Worm (Caenorhabditis elegans) whole organism, L3 larva: ENCODE results near the gene msp-81.

ENCODE experiments used
- ZK546.5 ChIP-seq: sonication (generic microtip); optimal IDR thresholded peaks from 2 replicates; lab custom pipeline; 2017; ENCODE audit warnings: missing biosample characterization, missing genetic modification characterization
- jun-1 ChIP-seq: fragments of 150-350 bp; optimal IDR thresholded peaks from 2 replicates; lab custom pipeline; 2014; ENCODE audit warnings: missing biosample characterization, missing genetic modification reagents, missing genetic modification characterization
- mdl-1 ChIP-seq: fragments of 150-350 bp; optimal IDR thresholded peaks from 2 replicates; lab custom pipeline; 2014; ENCODE audit warnings: missing biosample characterization, missing genetic modification characterization
- nhr-12 ChIP-seq: fragments of 150-350 bp; optimal IDR thresholded peaks from 2 replicates; lab custom pipeline; 2014; ENCODE audit warnings: missing biosample characterization, missing genetic modification characterization
- nhr-237 ChIP-seq: fragments of 150-350 bp; optimal IDR thresholded peaks from 2 replicates; lab custom pipeline; 2014; ENCODE audit warnings: missing biosample characterization, missing genetic modification characterization
- skn-1 ChIP-seq: fragments of 150-350 bp; optimal IDR thresholded peaks from 2 replicates; lab custom pipeline; 2014; ENCODE audit warnings: missing biosample characterization, missing genetic modification characterization

DNA sequence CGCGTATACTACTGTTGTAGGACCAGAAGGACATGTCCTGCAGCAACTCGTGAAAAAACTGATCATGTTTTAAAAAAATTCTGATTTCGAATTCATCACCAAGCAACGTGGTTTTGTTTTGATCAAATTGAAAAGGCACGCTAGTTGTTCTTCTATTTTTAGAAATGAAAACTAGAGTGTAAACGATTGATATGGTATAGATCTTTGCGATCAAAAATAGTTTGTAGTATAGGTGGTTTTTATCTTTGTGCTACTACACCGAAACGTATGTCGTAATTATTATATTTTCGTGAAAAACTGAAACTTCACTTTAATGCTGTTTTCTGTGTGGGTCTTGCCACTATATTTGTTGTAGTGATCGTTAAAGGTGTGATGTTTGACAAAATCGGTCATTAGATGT is 30.6 kb upstream of the msp-81 start:
- no peak for TF ChIP-seq mdl-1 (tag; lab: Kevin White, UChicago)
- no peak for TF ChIP-seq skn-1 (tag; lab: Kevin White, UChicago)
- no peak for TF ChIP-seq nhr-237 (tag; lab: Kevin White, UChicago)
- TF ChIP-seq jun-1 (tag; lab: Kevin White, UChicago): no peak
- TF ChIP-seq nhr-12 (tag; lab: Kevin White, UChicago): no peak
- no peak for TF ChIP-seq ZK546.5 (tag; lab: Kevin White, UChicago)
